Worm (Caenorhabditis elegans): ENCODE data around the gene fbxb-95.

fbxb-95 gene

ce11 chrII:1893912-1894311 is 39.7 kb downstream of the fbxb-95 start, which contains the start of gene C16C4.1:
TSS of gene C16C4.1 (plus strand) at chrII:1894212.
- TF ChIP-seq unc-62 (GFP tag; optimal IDR thresholded peaks at IDR 0.05) = no peak

ce11 chrII:1895278-1895677 is 41.1 kb downstream of the fbxb-95 start, which contains the start of gene C46F9.5:
TSS of gene C46F9.5 (plus strand) at chrII:1895578.
- no peak for TF ChIP-seq unc-62 (GFP tag; optimal IDR thresholded peaks at IDR 0.05)

- no peak for TF ChIP-seq unc-62 (GFP tag; optimal IDR thresholded peaks at IDR 0.05)
Observed at ce11 chrII:1895762-1896161, 41.6 kb downstream of the fbxb-95 start, which contains the start of gene math-25. TSS of gene math-25 (plus strand) at chrII:1896062.

ce11 chrII:1897936-1898335 is 43.7 kb downstream of the fbxb-95 start, which contains the start of gene C46F9.6:
TSS of gene C46F9.6 (plus strand) at chrII:1898236.
- TF ChIP-seq unc-62 (GFP tag; optimal IDR thresholded peaks at IDR 0.05) = no peak

ce11 chrII:1899934-1900333 is 45.7 kb downstream of the fbxb-95 start, which contains the start of gene math-24:
TSS of gene math-24 (plus strand) at chrII:1900234.
- no peak for TF ChIP-seq unc-62 (GFP tag; optimal IDR thresholded peaks at IDR 0.05)

ce11 chrII:1901981-1902380 is 47.8 kb downstream of the fbxb-95 start, which contains the start of gene math-23:
TSS of gene math-23 (plus strand) at chrII:1902281.
- TF ChIP-seq unc-62 (GFP tag; optimal IDR thresholded peaks at IDR 0.05) = no peak
